Fruit fly (Drosophila melanogaster) whole organism, embryonic: ENCODE measurements around the gene Csas.

Experiments used
- Atf3 ChIP-seq: fragments of 200-800 bp; sonication (Bioruptor generic); optimal IDR thresholded peaks from 3 replicates; lab custom pipeline; 2016; ENCODE audit warnings: missing biosample characterization, missing genetic modification characterization
- CG10565 ChIP-seq: fragments of 200-800 bp; sonication (Bioruptor generic); optimal IDR thresholded peaks from 3 replicates; lab custom pipeline; 2016; ENCODE audit warnings: missing biosample characterization, mild to moderate bottlenecking, missing genetic modification characterization
- CG11093 ChIP-seq: fragments of 200-800 bp; sonication (Bioruptor generic); IDR thresholded peaks from 3 replicates; pipeline ENCODE4 v1.3.6; 2022; ENCODE audit warnings: missing biosample characterization, missing genetic modification characterization
- CG1832 ChIP-seq: fragments of 200-800 bp; sonication (Bioruptor generic); optimal IDR thresholded peaks from 2 replicates; lab custom pipeline; 2017; ENCODE audit warnings: missing biosample characterization, mild to moderate bottlenecking, missing genetic modification characterization, inconsistent platforms
- CG30431 ChIP-seq: fragments of 200-800 bp; sonication (Bioruptor generic); optimal IDR thresholded peaks from 2 replicates; lab custom pipeline; 2017; ENCODE audit warnings: missing biosample characterization, missing genetic modification characterization
- CG32772 ChIP-seq: fragments of 200-800 bp; sonication (Bioruptor generic); IDR thresholded peaks from 2 replicates; pipeline ENCODE4 v1.3.6; 2022; ENCODE audit warnings: missing biosample characterization, missing genetic modification characterization
- CG34376 ChIP-seq: fragments of 200-800 bp; sonication (Bioruptor generic); optimal IDR thresholded peaks from 2 replicates; lab custom pipeline; 2018; ENCODE audit warnings: missing biosample characterization, mild to moderate bottlenecking, missing genetic modification characterization
- CG43689 ChIP-seq: fragments of 200-800 bp; sonication (Bioruptor generic); IDR thresholded peaks from 2 replicates; pipeline ENCODE4 v1.3.6; 2022; ENCODE audit warnings: missing biosample characterization, missing genetic modification characterization
- CG4617 ChIP-seq: fragments of 200-800 bp; sonication (Bioruptor generic); optimal IDR thresholded peaks from 3 replicates; lab custom pipeline; 2016; ENCODE audit warnings: missing biosample characterization, missing genetic modification characterization, borderline replicate concordance
- CG6254 ChIP-seq: fragments of 200-800 bp; sonication (Bioruptor generic); optimal IDR thresholded peaks from 3 replicates; lab custom pipeline; 2017; ENCODE audit warnings: mild to moderate bottlenecking, missing biosample characterization, missing genetic modification reagents, missing genetic modification characterization
- CG7271 ChIP-seq: fragments of 200-800 bp; sonication (Bioruptor generic); optimal IDR thresholded peaks from 2 replicates; lab custom pipeline; 2018; ENCODE audit warnings: missing biosample characterization, mild to moderate bottlenecking, missing genetic modification characterization, moderate library complexity
- CG7928 ChIP-seq: fragments of 200-800 bp; sonication (Bioruptor generic); optimal IDR thresholded peaks from 2 replicates; lab custom pipeline; 2017; ENCODE audit warnings: missing biosample characterization, mild to moderate bottlenecking, missing genetic modification characterization
- CG8290 ChIP-seq, 3 experiments: fragments of 200-800 bp; sonication (Bioruptor generic); optimal IDR thresholded peaks; 2 replicates each; lab custom pipeline; 2016 to 2019; ENCODE audit warnings: missing biosample characterization in 3 of 3, missing genetic modification characterization in 3 of 3, mild to moderate bottlenecking in 2 of 3, moderate library complexity in 1 of 3
- CoRest ChIP-seq: fragments of 200-800 bp; sonication (Bioruptor generic); optimal IDR thresholded peaks from 3 replicates; lab custom pipeline; 2018; ENCODE audit warnings: missing biosample characterization, mild to moderate bottlenecking, missing genetic modification characterization, moderate library complexity
- D19B ChIP-seq: fragments of 200-800 bp; sonication (Bioruptor generic); optimal IDR thresholded peaks from 2 replicates; lab custom pipeline; 2017; ENCODE audit warnings: missing biosample characterization, mild to moderate bottlenecking, missing genetic modification characterization
- Deaf1 ChIP-seq: fragments of 200-800 bp; optimal IDR thresholded peaks from 3 replicates; lab custom pipeline; 2019; ENCODE audit warnings: missing biosample characterization, mild to moderate bottlenecking, missing genetic modification characterization, moderate library complexity
- Dek ChIP-seq: fragments of 200-800 bp; sonication (Bioruptor generic); optimal IDR thresholded peaks from 3 replicates; lab custom pipeline; 2019; ENCODE audit warnings: missing biosample characterization, mild to moderate bottlenecking, missing genetic modification characterization, moderate library complexity
- Dfd ChIP-seq, 2 experiments: fragments of >200 bp; optimal IDR thresholded peaks; 2 replicates each; lab custom pipeline; 2017; ENCODE audit warnings: missing biosample characterization in 2 of 2, missing genetic modification characterization in 2 of 2
- Dref ChIP-seq: fragments of 200-800 bp; sonication (Bioruptor generic); IDR thresholded peaks from 2 replicates; pipeline ENCODE4 v1.3.6; 2022; ENCODE audit warnings: missing biosample characterization, missing genetic modification characterization
- E2f1 ChIP-seq: fragments of 200-800 bp; sonication (Bioruptor generic); IDR thresholded peaks from 2 replicates; pipeline ENCODE4 v1.3.6; 2022; ENCODE audit warnings: missing biosample characterization, missing genetic modification characterization
- Eip74EF ChIP-seq, 2 experiments: fragments of 200-800 bp in 1 of 2; fragments of >200 bp in 1 of 2; sonication (Bioruptor generic) in 1 of 2; optimal IDR thresholded peaks; 2 replicates each; lab custom pipeline; 2017 to 2019; ENCODE audit warnings: missing biosample characterization in 2 of 2, missing genetic modification characterization in 2 of 2, mild to moderate bottlenecking in 1 of 2, moderate library complexity in 1 of 2
- HLH54F ChIP-seq: fragments of 200-800 bp; sonication (Bioruptor generic); optimal IDR thresholded peaks from 3 replicates; lab custom pipeline; 2016; ENCODE audit warnings: missing biosample characterization, missing genetic modification characterization
- Lim3 ChIP-seq: fragments of 200-800 bp; sonication (Bioruptor generic); IDR thresholded peaks from 2 replicates; pipeline ENCODE4 v1.3.6; 2022; ENCODE audit warnings: missing biosample characterization, missing genetic modification characterization
- Max ChIP-seq: fragments of 200-800 bp; sonication (Bioruptor generic); optimal IDR thresholded peaks from 2 replicates; lab custom pipeline; 2016; ENCODE audit warnings: missing biosample characterization, mild to moderate bottlenecking, missing genetic modification characterization
- Sin3A ChIP-seq: fragments of >200 bp; optimal IDR thresholded peaks from 2 replicates; lab custom pipeline; 2018
- TFAM ChIP-seq: fragments of 200-800 bp; sonication (Bioruptor generic); optimal IDR thresholded peaks from 2 replicates; lab custom pipeline; 2017; ENCODE audit warnings: missing biosample characterization, missing genetic modification characterization, inconsistent platforms
- ac ChIP-seq: fragments of 200-800 bp; sonication (Bioruptor generic); optimal IDR thresholded peaks from 3 replicates; lab custom pipeline; 2017; ENCODE audit warnings: missing biosample characterization, mild to moderate bottlenecking, missing genetic modification characterization
- bsh ChIP-seq, 2 experiments: fragments of 200-800 bp; sonication (Bioruptor generic); optimal IDR thresholded peaks; 2 replicates each; lab custom pipeline; 2017 to 2018; ENCODE audit warnings: mild to moderate bottlenecking in 2 of 2, missing biosample characterization in 2 of 2, missing genetic modification characterization in 2 of 2, moderate library complexity in 1 of 2
- caup ChIP-seq: fragments of 200-800 bp; sonication (Bioruptor generic); optimal IDR thresholded peaks from 3 replicates; lab custom pipeline; 2017; ENCODE audit warnings: missing biosample characterization, mild to moderate bottlenecking, missing genetic modification characterization, moderate library complexity; ENCODE audit not compliant: severe bottlenecking
- croc ChIP-seq: fragments of 200-800 bp; sonication (Bioruptor generic); conservative IDR thresholded peaks from 3 replicates; pipeline ENCODE4 v1.3.6; 2022; ENCODE audit warnings: missing biosample characterization, missing genetic modification characterization
- fd64A ChIP-seq: fragments of 200-800 bp; sonication (Bioruptor generic); optimal IDR thresholded peaks from 3 replicates; lab custom pipeline; 2018; ENCODE audit warnings: missing biosample characterization, mild to moderate bottlenecking, missing genetic modification characterization
- inv ChIP-seq: fragments of 200-800 bp; sonication (Bioruptor generic); IDR thresholded peaks from 2 replicates; pipeline ENCODE4 v1.3.6; 2022; ENCODE audit warnings: missing biosample characterization, missing genetic modification characterization; ENCODE audit not compliant: partially characterized antibody
- kay ChIP-seq: fragments of 200-800 bp; sonication (Bioruptor generic); optimal IDR thresholded peaks from 2 replicates; lab custom pipeline; 2016; ENCODE audit warnings: missing biosample characterization, missing genetic modification characterization
- lov ChIP-seq, 2 experiments: fragments of 200-800 bp in 1 of 2; fragments of >200 bp in 1 of 2; sonication (Bioruptor generic) in 1 of 2; IDR thresholded peaks in 1 of 2; optimal IDR thresholded peaks in 1 of 2; 2 replicates in 1 of 2; 3 replicates in 1 of 2; pipeline versions ENCODE4 v1.3.6 to Lab custom; 2017 to 2022; ENCODE audit warnings: missing biosample characterization in 1 of 2, missing genetic modification characterization in 1 of 2
- nerfin-2 ChIP-seq: fragments of 200-800 bp; sonication (Bioruptor generic); IDR thresholded peaks from 2 replicates; pipeline ENCODE4 v1.3.6; 2022; ENCODE audit warnings: missing biosample characterization, missing genetic modification characterization; ENCODE audit not compliant: partially characterized antibody
- nmo ChIP-seq: fragments of 200-800 bp; sonication (Bioruptor generic); optimal IDR thresholded peaks from 2 replicates; lab custom pipeline; 2018; ENCODE audit warnings: missing biosample characterization, mild to moderate bottlenecking, missing genetic modification characterization, moderate library complexity
- pan ChIP-seq, 4 experiments: fragments of >200 bp in 3 of 4; fragments of 200-800 bp in 1 of 4; sonication (Bioruptor generic) in 1 of 4; optimal IDR thresholded peaks in 3 of 4; IDR thresholded peaks in 1 of 4; 2 replicates each; pipeline versions ENCODE4 v1.3.6 to Lab custom; 2017 to 2022; ENCODE audit warnings: missing biosample characterization in 2 of 4, missing genetic modification characterization in 2 of 4, mixed read lengths in 1 of 4
- pros ChIP-seq: fragments of 200-800 bp; sonication (Bioruptor generic); optimal IDR thresholded peaks from 3 replicates; lab custom pipeline; 2019; ENCODE audit warnings: missing biosample characterization, mild to moderate bottlenecking, missing genetic modification characterization, moderate library complexity
- schlank ChIP-seq: fragments of 200-800 bp; sonication (Bioruptor generic); optimal IDR thresholded peaks from 2 replicates; lab custom pipeline; 2018; ENCODE audit warnings: missing biosample characterization, mild to moderate bottlenecking, missing genetic modification characterization
- sens-2 ChIP-seq: fragments of 200-800 bp; sonication (Bioruptor generic); IDR thresholded peaks from 2 replicates; pipeline ENCODE4 v1.3.6; 2022; ENCODE audit warnings: missing biosample characterization, missing genetic modification characterization
- sim ChIP-seq: fragments of 200-800 bp; sonication (Bioruptor generic); IDR thresholded peaks from 2 replicates; pipeline ENCODE4 v1.3.6; 2022; ENCODE audit warnings: missing biosample characterization, missing genetic modification characterization
- sisA ChIP-seq: fragments of 200-800 bp; sonication (Bioruptor generic); IDR thresholded peaks from 2 replicates; pipeline ENCODE4 v1.3.6; 2022; ENCODE audit warnings: missing biosample characterization, missing genetic modification characterization
- sqz ChIP-seq: fragments of 200-800 bp; sonication (Bioruptor generic); optimal IDR thresholded peaks from 3 replicates; lab custom pipeline; 2018; ENCODE audit warnings: missing biosample characterization, mild to moderate bottlenecking, missing genetic modification characterization
- ssp ChIP-seq: fragments of 200-800 bp; sonication (Bioruptor generic); IDR thresholded peaks from 2 replicates; pipeline ENCODE4 v1.3.6; 2022; ENCODE audit warnings: missing biosample characterization, missing genetic modification characterization
- tap ChIP-seq: fragments of 200-800 bp; optimal IDR thresholded peaks from 3 replicates; lab custom pipeline; 2019; ENCODE audit warnings: missing biosample characterization, mild to moderate bottlenecking, missing genetic modification characterization, moderate library complexity
- vnd ChIP-seq: fragments of 200-800 bp; sonication (Bioruptor generic); IDR thresholded peaks from 3 replicates; pipeline ENCODE4 v1.3.6; 2022; ENCODE audit warnings: missing biosample characterization, missing genetic modification characterization; ENCODE audit not compliant: partially characterized antibody
- wor ChIP-seq: fragments of 200-800 bp; sonication (Bioruptor generic); IDR thresholded peaks from 2 replicates; pipeline ENCODE4 v1.3.6; 2022; ENCODE audit warnings: missing biosample characterization, missing genetic modification characterization
- zfh1 ChIP-seq: fragments of 200-800 bp; sonication (Bioruptor generic); IDR thresholded peaks from 3 replicates; pipeline ENCODE4 v1.3.6; 2022; ENCODE audit warnings: missing biosample characterization, missing genetic modification characterization
- zfh2 ChIP-seq: fragments of 200-800 bp; sonication (Bioruptor generic); optimal IDR thresholded peaks from 2 replicates; lab custom pipeline; 2016; ENCODE audit warnings: missing biosample characterization, missing genetic modification characterization

The Csas gene

DNA sequence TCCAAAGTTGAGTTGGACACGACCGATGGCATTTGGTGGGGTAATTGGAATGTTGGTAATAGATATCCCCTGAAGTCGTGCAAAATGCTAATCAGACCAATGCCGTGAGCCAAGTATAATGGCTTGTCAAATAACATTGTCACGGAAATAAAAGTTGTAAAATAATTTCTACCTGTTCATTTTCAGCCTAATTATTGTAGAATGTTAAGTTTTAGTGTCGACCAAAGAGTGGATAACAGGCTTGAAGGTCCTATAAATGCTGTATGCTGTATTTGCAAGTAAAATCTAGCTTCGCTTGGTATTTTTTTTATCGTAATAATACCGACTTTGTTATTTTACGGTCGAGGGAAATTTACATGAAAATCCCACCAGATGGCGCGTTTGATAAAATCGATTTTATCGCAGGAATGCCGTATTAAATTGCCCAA lies 15.7 kb upstream of the Csas start (continued):
- TF ChIP-seq bsh (GFP tag; optimal IDR thresholded peaks at IDR 0.05; lab: Kevin White, UChicago) (peak in 1 of 2 experiments; percentile 45), CG34376 (GFP tag; lab: Kevin White, UChicago) (no peak), CG10565 (GFP tag; lab: Kevin White, UChicago) (no peak), schlank (tag; lab: Kevin White, UChicago) (no peak), vnd (GFP tag; lab: Robert Waterston, UW) (no peak), croc (no peak), lov (optimal IDR thresholded peaks at IDR 0.05; lab: Kevin White, UChicago) (no peak), lov (GFP tag; IDR thresholded peaks at IDR 0.05; lab: Robert Waterston, UW) (no peak), Dek (no peak), CG43689 (GFP tag; lab: Robert Waterston, UW) (no peak), caup (GFP tag; lab: Kevin White, UChicago) (no peak), wor (no peak), pros (no peak), sens-2 (no peak), TFAM (GFP tag; lab: Kevin White, UChicago) (no peak), nerfin-2 (peak; percentile 33; the same call in 1 of the 2 replicates), kay (GFP tag; lab: Kevin White, UChicago) (no peak), tap (tag; lab: Kevin White, UChicago) (peak; percentile 9), CG32772 (no peak), CoRest (peak; percentile 36), ac (GFP tag; lab: Kevin White, UChicago) (no peak), fd64A (GFP tag; lab: Kevin White, UChicago) (no peak), sqz (GFP tag; lab: Kevin White, UChicago) (peak; percentile 6), Sin3A (lab: Kevin White, UChicago) (no peak), nmo (peak; percentile 1), CG4617 (GFP tag; lab: Kevin White, UChicago) (no peak), CG11093 (GFP tag; lab: Robert Waterston, UW) (no peak), Dref (GFP tag; lab: Robert Waterston, UW) (no peak), ssp (GFP tag; lab: Robert Waterston, UW) (no peak), Dfd (GFP tag; optimal IDR thresholded peaks at IDR 0.05; lab: Kevin White, UChicago) (no peak), inv (peak; percentile 23; the same call in 1 of the 2 replicates), zfh2 (no peak), CG6254 (GFP tag; lab: Kevin White, UChicago) (peak; percentile 57), Max (GFP tag; lab: Kevin White, UChicago) (no peak), sisA (GFP tag; lab: Robert Waterston, UW) (no peak), Deaf1 (tag; lab: Kevin White, UChicago) (no peak), Atf3 (no peak), E2f1 (no peak), CG30431 (no peak), sim (GFP tag; lab: Robert Waterston, UW) (no peak), Lim3 (GFP tag; lab: Robert Waterston, UW) (no peak), CG1832 (GFP tag; lab: Kevin White, UChicago) (no peak), HLH54F (no peak), CG8290 (GFP tag; optimal IDR thresholded peaks at IDR 0.05; lab: Kevin White, UChicago) (no peak), CG8290 (tag; optimal IDR thresholded peaks at IDR 0.05; lab: Kevin White, UChicago) (no peak), D19B (GFP tag; lab: Kevin White, UChicago) (no peak), CG7271 (tag; lab: Kevin White, UChicago) (no peak), pan (optimal IDR thresholded peaks at IDR 0.05; lab: Kevin White, UChicago) (no peak), pan (GFP tag; optimal IDR thresholded peaks at IDR 0.05 in 1 of 2, IDR thresholded peaks at IDR 0.05 in 1 of 2) (no peak), zfh1 (no peak), CG7928 (GFP tag; lab: Kevin White, UChicago) (no peak), Eip74EF (GFP tag; optimal IDR thresholded peaks at IDR 0.05; lab: Kevin White, UChicago) (peak in 1 of 2 experiments; percentile 4)
